Worm (Caenorhabditis elegans) whole organism, L3 larva: ENCODE measurements around the gene srw-87.

ENCODE experiments used
- R02D3.7 ChIP-seq: fragments of 150-350 bp; optimal IDR thresholded peaks from 2 replicates; lab custom pipeline; 2014; ENCODE audit warnings: missing biosample characterization, missing genetic modification characterization
- ZK546.5 ChIP-seq: sonication (generic microtip); optimal IDR thresholded peaks from 2 replicates; lab custom pipeline; 2017; ENCODE audit warnings: missing biosample characterization, missing genetic modification characterization
- aly-2 ChIP-seq: fragments of 150-350 bp; optimal IDR thresholded peaks from 2 replicates; lab custom pipeline; 2014; ENCODE audit warnings: missing biosample characterization, missing genetic modification characterization
- ama-1 ChIP-seq: fragments of 150-350 bp; optimal IDR thresholded peaks from 2 replicates; lab custom pipeline; 2018
- ceh-16 ChIP-seq: sonication (generic microtip); optimal IDR thresholded peaks from 2 replicates; lab custom pipeline; 2017; ENCODE audit warnings: missing biosample characterization, missing genetic modification characterization
- ceh-82 ChIP-seq: fragments of 150-350 bp; optimal IDR thresholded peaks from 2 replicates; lab custom pipeline; 2014; ENCODE audit warnings: missing biosample characterization, missing genetic modification characterization
- daf-12 ChIP-seq: fragments of 150-350 bp; optimal IDR thresholded peaks from 2 replicates; lab custom pipeline; 2014; ENCODE audit warnings: missing biosample characterization, missing genetic modification reagents, missing genetic modification characterization
- egl-27 ChIP-seq: sonication (generic microtip); optimal IDR thresholded peaks from 4 replicates; lab custom pipeline; 2017; ENCODE audit warnings: missing biosample characterization, missing genetic modification reagents, missing genetic modification characterization
- egl-5 ChIP-seq: fragments of 150-350 bp; optimal IDR thresholded peaks from 2 replicates; lab custom pipeline; 2017; ENCODE audit warnings: missing biosample characterization, missing genetic modification reagents, missing genetic modification characterization, inconsistent platforms
- elt-1 ChIP-seq: fragments of 150-350 bp; optimal IDR thresholded peaks from 2 replicates; lab custom pipeline; 2014; ENCODE audit warnings: missing biosample characterization, missing genetic modification characterization
- elt-2 ChIP-seq: sonication (generic microtip); optimal IDR thresholded peaks from 2 replicates; lab custom pipeline; 2016; ENCODE audit warnings: missing genetic modification reagents, mild to moderate bottlenecking, missing genetic modification characterization, missing compliant biosample characterization
- fkh-2 ChIP-seq: fragments of 150-350 bp; optimal IDR thresholded peaks from 2 replicates; lab custom pipeline; 2014; ENCODE audit warnings: missing biosample characterization, missing genetic modification reagents, missing genetic modification characterization
- fos-1 ChIP-seq: fragments of 150-350 bp; optimal IDR thresholded peaks from 2 replicates; lab custom pipeline; 2014; ENCODE audit warnings: missing biosample characterization, missing genetic modification characterization
- hmg-11 ChIP-seq: sonication (generic microtip); optimal IDR thresholded peaks from 2 replicates; lab custom pipeline; 2016; ENCODE audit warnings: missing genetic modification characterization, missing compliant biosample characterization
- jun-1 ChIP-seq: fragments of 150-350 bp; optimal IDR thresholded peaks from 2 replicates; lab custom pipeline; 2014; ENCODE audit warnings: missing biosample characterization, missing genetic modification reagents, missing genetic modification characterization
- lin-15B ChIP-seq: fragments of 150-350 bp; optimal IDR thresholded peaks from 2 replicates; lab custom pipeline; 2014; ENCODE audit warnings: missing biosample characterization, missing genetic modification characterization
- lin-39 ChIP-seq: fragments of 150-350 bp; optimal IDR thresholded peaks from 2 replicates; lab custom pipeline; 2018; ENCODE audit warnings: missing biosample characterization, missing genetic modification reagents, missing genetic modification characterization
- lsy-12 ChIP-seq: sonication (generic microtip); optimal IDR thresholded peaks from 2 replicates; lab custom pipeline; 2016; ENCODE audit warnings: mild to moderate bottlenecking, missing genetic modification characterization, missing compliant biosample characterization
- nfya-1 ChIP-seq: sonication (generic microtip); optimal IDR thresholded peaks from 2 replicates; lab custom pipeline; 2017; ENCODE audit warnings: missing genetic modification characterization, mild to moderate bottlenecking, missing compliant biosample characterization, antibody characterized with exemption, moderate library complexity; ENCODE audit not compliant: insufficient read depth
- nhr-11 ChIP-seq: fragments of 150-350 bp; optimal IDR thresholded peaks from 2 replicates; lab custom pipeline; 2014; ENCODE audit warnings: missing biosample characterization, missing genetic modification characterization
- nhr-12 ChIP-seq: fragments of 150-350 bp; optimal IDR thresholded peaks from 2 replicates; lab custom pipeline; 2014; ENCODE audit warnings: missing biosample characterization, missing genetic modification characterization
- nhr-23 ChIP-seq: fragments of 150-350 bp; optimal IDR thresholded peaks from 2 replicates; lab custom pipeline; 2014; ENCODE audit warnings: missing biosample characterization, missing genetic modification reagents, missing genetic modification characterization
- nhr-28 ChIP-seq: fragments of 150-350 bp; optimal IDR thresholded peaks from 2 replicates; lab custom pipeline; 2014; ENCODE audit warnings: missing biosample characterization, missing genetic modification characterization
- nhr-67 ChIP-seq: fragments of 150-350 bp; optimal IDR thresholded peaks from 2 replicates; lab custom pipeline; 2014; ENCODE audit warnings: missing biosample characterization, missing genetic modification characterization
- nhr-76 ChIP-seq: fragments of 150-350 bp; sonication (generic microtip); optimal IDR thresholded peaks from 5 replicates; lab custom pipeline; 2014; ENCODE audit warnings: missing biosample characterization, missing genetic modification characterization
- nhr-77 ChIP-seq: fragments of 150-350 bp; optimal IDR thresholded peaks from 2 replicates; lab custom pipeline; 2014; ENCODE audit warnings: missing biosample characterization, missing genetic modification characterization
- pqm-1 ChIP-seq: fragments of 150-350 bp; optimal IDR thresholded peaks from 2 replicates; lab custom pipeline; 2017; ENCODE audit warnings: missing biosample characterization, missing genetic modification characterization, inconsistent platforms
- sea-2 ChIP-seq: fragments of 150-350 bp; sonication (generic microtip); optimal IDR thresholded peaks from 4 replicates; lab custom pipeline; 2014; ENCODE audit warnings: missing biosample characterization, missing genetic modification reagents, missing genetic modification characterization
- skn-1 ChIP-seq: fragments of 150-350 bp; optimal IDR thresholded peaks from 2 replicates; lab custom pipeline; 2014; ENCODE audit warnings: missing biosample characterization, missing genetic modification characterization
- snpc-4 ChIP-seq: fragments of 150-350 bp; optimal IDR thresholded peaks from 2 replicates; lab custom pipeline; 2014; ENCODE audit warnings: missing biosample characterization, missing genetic modification characterization
- tbx-2 ChIP-seq: sonication (generic microtip); optimal IDR thresholded peaks from 2 replicates; lab custom pipeline; 2016; ENCODE audit warnings: mild to moderate bottlenecking, missing genetic modification characterization, missing compliant biosample characterization
- unc-39 ChIP-seq: sonication (generic microtip); optimal IDR thresholded peaks from 4 replicates; lab custom pipeline; 2017; ENCODE audit warnings: missing biosample characterization, missing genetic modification characterization
- unc-62 ChIP-seq: fragments of 150-350 bp; sonication (generic microtip); optimal IDR thresholded peaks from 4 replicates; lab custom pipeline; 2014; ENCODE audit warnings: missing biosample characterization, missing genetic modification reagents, missing genetic modification characterization
- zag-1 ChIP-seq: fragments of 150-350 bp; optimal IDR thresholded peaks from 2 replicates; lab custom pipeline; 2014; ENCODE audit warnings: missing biosample characterization, missing genetic modification characterization
- ztf-11 ChIP-seq: fragments of 150-350 bp; optimal IDR thresholded peaks from 2 replicates; lab custom pipeline; 2014; ENCODE audit warnings: missing biosample characterization, missing genetic modification characterization

Gene srw-87

DNA sequence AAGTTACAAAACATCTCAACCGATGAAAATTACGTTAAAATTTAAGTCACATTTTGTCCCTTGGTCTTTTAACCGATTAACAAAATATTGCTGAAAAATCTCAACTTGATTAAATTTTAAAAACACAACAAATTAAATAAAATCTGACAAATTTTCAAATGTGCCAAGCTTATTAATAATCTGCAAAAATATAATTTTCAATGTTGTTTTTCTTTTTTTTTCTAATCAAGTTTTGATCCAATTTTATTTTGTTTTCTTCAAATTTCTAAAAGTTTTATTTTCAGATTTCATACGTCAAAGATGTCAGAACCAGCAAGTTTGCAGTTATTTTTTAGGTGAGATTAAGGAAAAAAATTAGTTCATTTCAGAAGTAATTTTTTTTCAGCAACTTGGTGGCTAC lies at the start of gene srw-87:
Gene srw-87, plus strand, starts transcription at position 301 of the 400 bp plus-strand sequence.
- TF ChIP-seq unc-39 (tag; lab: Kevin White, UChicago) (no peak), hmg-11 (tag; lab: Kevin White, UChicago) (no peak), nhr-11 (tag; lab: Kevin White, UChicago) (no peak), ZK546.5 (tag; lab: Kevin White, UChicago) (no peak), jun-1 (tag; lab: Kevin White, UChicago) (no peak), nhr-12 (no peak), nhr-67 (tag; lab: Kevin White, UChicago) (no peak), lsy-12 (tag; lab: Kevin White, UChicago) (no peak), fos-1 (tag; lab: Kevin White, UChicago) (no peak)

DNA sequence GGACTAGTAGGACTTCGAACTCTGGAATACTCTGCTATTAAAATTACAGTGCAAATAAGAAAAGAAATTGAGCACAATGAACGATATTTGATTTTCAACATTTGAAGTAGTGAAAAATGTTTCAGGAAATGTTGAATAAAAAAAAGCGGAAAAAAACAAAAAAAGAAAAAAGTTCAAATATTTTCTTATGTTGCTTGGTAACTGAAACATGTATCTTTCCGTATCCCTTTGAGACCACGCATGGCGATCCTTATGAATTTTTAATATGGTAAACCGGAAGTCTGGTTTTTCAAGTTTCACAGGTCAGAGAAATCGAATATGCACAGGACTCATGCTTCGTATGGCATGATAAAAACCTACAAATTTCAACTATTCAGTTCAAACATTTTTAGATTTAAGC lies 48.8 kb upstream of the srw-87 start, which contains the start of gene F28G4.3:
Gene F28G4.3, minus strand, starts transcription at position 101 of the 400 bp plus-strand sequence.
- TF ChIP-seq sea-2 (GFP tag; lab: Kevin White, UChicago): no peak
- TF ChIP-seq fkh-2 (tag; lab: Kevin White, UChicago): no peak
- no peak for TF ChIP-seq skn-1 (tag; lab: Kevin White, UChicago)
- TF ChIP-seq fos-1 (tag; lab: Kevin White, UChicago): no peak
- TF ChIP-seq ztf-11 (tag; lab: Kevin White, UChicago): no peak
- TF ChIP-seq nhr-12: no peak

DNA sequence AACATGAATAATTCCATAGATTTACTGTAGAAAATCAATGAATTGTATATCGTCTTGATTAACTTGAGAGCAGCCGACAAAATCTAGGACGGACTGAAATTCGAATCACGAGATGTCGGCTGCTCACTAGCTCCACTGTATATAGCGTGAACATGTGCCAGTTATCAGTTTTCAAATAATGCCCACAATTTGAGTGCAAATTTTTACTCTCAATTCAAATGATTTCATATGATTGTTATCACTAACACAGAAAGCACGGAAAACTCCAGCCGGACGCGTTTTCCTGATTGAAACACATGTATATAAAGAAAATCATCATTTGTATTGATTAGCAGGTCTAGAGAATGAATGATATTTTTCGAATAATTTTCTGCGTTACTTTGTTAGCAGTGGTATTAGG lies 44.0 kb upstream of the srw-87 start, which contains the start of gene oac-5:
Gene oac-5, plus strand, starts transcription at position 301 of the 400 bp plus-strand sequence.
- TF ChIP-seq pqm-1 (tag; lab: Kevin White, UChicago) (peak; percentile 12), tbx-2 (no peak), ama-1 (lab: Kevin White, UChicago) (no peak), elt-2 (tag; lab: Kevin White, UChicago) (peak; percentile 42)

DNA sequence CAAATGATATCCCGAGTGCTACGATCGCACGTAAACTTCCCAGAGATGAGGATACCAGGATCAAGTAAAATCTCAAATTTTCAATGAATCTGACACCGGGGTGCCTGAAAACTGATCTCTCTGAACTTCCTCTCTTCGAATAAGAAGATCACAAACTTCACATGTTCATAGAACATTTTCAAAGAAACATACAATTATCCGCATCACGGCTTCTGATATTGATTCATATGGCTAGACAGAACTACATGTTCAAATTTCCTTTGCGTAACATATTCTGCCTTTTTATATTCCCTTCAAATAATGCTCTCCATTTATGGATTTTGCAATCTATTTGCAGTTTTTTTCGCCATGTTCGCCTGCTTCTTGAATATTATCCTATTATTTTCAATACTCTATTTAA lies 39.4 kb upstream of the srw-87 start, which contains the start of gene srbc-83:
Gene srbc-83, plus strand, starts transcription at position 301 of the 400 bp plus-strand sequence.
- TF ChIP-seq jun-1 (tag; lab: Kevin White, UChicago) (no peak), nhr-76 (tag; lab: Kevin White, UChicago) (no peak), zag-1 (no peak), lin-39 (no peak), aly-2 (tag; lab: Kevin White, UChicago) (no peak), egl-27 (tag; lab: Kevin White, UChicago) (no peak), nfya-1 (tag; lab: Kevin White, UChicago) (no peak), lin-15B (no peak), unc-39 (tag; lab: Kevin White, UChicago) (no peak), elt-1 (tag; lab: Kevin White, UChicago) (no peak), tbx-2 (no peak), nhr-11 (tag; lab: Kevin White, UChicago) (no peak), egl-5 (tag; lab: Kevin White, UChicago) (no peak), ceh-16 (tag; lab: Kevin White, UChicago) (no peak), elt-2 (tag; lab: Kevin White, UChicago) (no peak), nhr-28 (tag; lab: Kevin White, UChicago) (no peak)

DNA sequence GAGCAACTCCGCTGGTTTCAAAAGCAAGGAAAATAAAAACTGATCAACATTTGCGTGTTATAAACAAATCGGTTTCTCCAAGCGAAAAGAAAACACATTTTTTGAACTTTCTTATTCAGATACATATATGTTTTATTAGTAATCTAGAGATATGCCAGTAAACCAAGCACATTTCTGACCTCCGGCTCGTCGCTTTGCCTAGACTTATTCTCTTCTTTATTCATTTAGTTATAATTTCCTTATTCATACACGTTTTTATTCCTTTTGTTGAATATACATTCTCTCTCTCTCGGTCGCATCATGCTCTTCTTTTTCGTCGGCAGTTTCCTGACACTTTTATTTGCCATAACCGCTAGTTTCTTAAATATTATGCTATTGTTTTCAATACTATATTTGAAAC lies 37.8 kb upstream of the srw-87 start, which contains the start of gene srbc-84:
Gene srbc-84, plus strand, starts transcription at position 301 of the 400 bp plus-strand sequence.
- TF ChIP-seq ceh-16 (tag; lab: Kevin White, UChicago): no peak
- TF ChIP-seq ZK546.5 (tag; lab: Kevin White, UChicago): no peak
- no peak for TF ChIP-seq elt-1 (tag; lab: Kevin White, UChicago)
- TF ChIP-seq skn-1 (tag; lab: Kevin White, UChicago): no peak
- TF ChIP-seq R02D3.7 (tag; lab: Kevin White, UChicago): no peak
- no peak for TF ChIP-seq aly-2 (tag; lab: Kevin White, UChicago)
- no peak for TF ChIP-seq sea-2 (GFP tag; lab: Kevin White, UChicago)
- no peak for TF ChIP-seq ama-1 (lab: Kevin White, UChicago)
- TF ChIP-seq nhr-11 (tag; lab: Kevin White, UChicago): no peak
- TF ChIP-seq, all 47 proteins: peak for 0

DNA sequence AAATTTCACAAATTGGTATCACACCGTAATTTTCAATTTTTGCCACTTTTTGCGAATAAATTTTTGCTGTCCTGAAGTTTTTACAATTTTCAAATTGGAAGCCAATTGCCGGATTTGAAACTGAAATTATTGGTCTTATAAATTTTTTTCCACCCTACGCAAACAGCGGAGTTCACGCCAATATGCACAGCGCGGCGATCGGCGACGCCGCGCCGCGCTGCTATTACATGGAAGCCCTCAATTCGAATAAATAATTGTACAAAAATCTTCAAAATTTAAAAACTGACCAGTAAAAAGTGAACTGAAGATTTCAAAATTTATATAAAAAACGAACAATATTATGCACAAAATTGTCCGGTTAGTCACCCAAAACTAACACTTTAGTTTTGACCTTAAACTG lies 36.6 kb upstream of the srw-87 start:
- TF ChIP-seq nhr-23 (no peak), ceh-82 (tag; lab: Kevin White, UChicago) (no peak), nfya-1 (tag; lab: Kevin White, UChicago) (no peak), ZK546.5 (tag; lab: Kevin White, UChicago) (no peak), fos-1 (tag; lab: Kevin White, UChicago) (no peak), jun-1 (tag; lab: Kevin White, UChicago) (no peak), pqm-1 (tag; lab: Kevin White, UChicago) (no peak), unc-62 (GFP tag; lab: Kevin White, UChicago) (no peak), nhr-28 (tag; lab: Kevin White, UChicago) (no peak), ama-1 (lab: Kevin White, UChicago) (no peak), R02D3.7 (tag; lab: Kevin White, UChicago) (no peak), hmg-11 (tag; lab: Kevin White, UChicago) (no peak), zag-1 (no peak), ztf-11 (tag; lab: Kevin White, UChicago) (no peak), skn-1 (tag; lab: Kevin White, UChicago) (no peak), nhr-77 (no peak), daf-12 (tag; lab: Kevin White, UChicago) (no peak), elt-2 (tag; lab: Kevin White, UChicago) (no peak), snpc-4 (tag; lab: Kevin White, UChicago) (no peak)
